Worm (Caenorhabditis elegans): Measurements from ENCODE around the gene T09A5.4.

DNA sequence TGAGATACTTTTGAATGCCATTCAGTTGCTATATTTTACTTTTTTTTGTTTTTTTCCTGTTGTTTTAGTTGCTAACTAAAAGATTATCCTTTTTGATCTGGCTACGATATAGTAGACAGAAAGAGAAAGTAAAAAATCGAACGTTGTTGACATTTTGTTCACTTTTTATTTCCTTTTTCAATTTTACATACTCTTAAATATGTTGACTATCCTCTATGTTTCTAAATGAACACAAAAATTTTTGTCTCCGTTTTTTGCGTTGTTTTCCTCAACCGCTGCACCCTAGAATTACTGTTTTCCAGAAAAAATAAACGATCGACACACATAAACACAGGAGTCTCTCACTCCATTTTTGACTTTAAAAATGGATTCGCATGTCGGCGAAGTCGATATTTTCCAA is 3.9 kb upstream of the T09A5.4 start, which contains the start of gene klp-3:
- TF ChIP-seq ces-1 (GFP tag; optimal IDR thresholded peaks at IDR 0.05) (no peak), unc-39 (tag; optimal IDR thresholded peaks at IDR 0.05) (no peak), nhr-2 (tag; optimal IDR thresholded peaks at IDR 0.05) (no peak)
